Fruit fly (Drosophila melanogaster): Measurements from ENCODE around the gene CG5623.
A peak's percentile ranks its signal among the peaks of the same experiment; 100 is the strongest.

The CG5623 gene

dm6 chr3R:15803502-15804461 is 36.5 kb upstream of the CG5623 start, which contains the start of gene alpha-Man-IIb (continued):
- TF ChIP-seq Rfx (GFP tag; IDR thresholded peaks at IDR 0.05) (peak; percentile 54), Dip2 (GFP tag; IDR thresholded peaks at IDR 0.05) (no peak), Poxn (GFP tag; IDR thresholded peaks at IDR 0.05) (no peak), sc (optimal IDR thresholded peaks at IDR 0.05) (no peak), sc (GFP tag; optimal IDR thresholded peaks at IDR 0.05) (no peak), CG3281 (GFP tag; optimal IDR thresholded peaks at IDR 0.05) (peak; percentile 1), vfl (GFP tag; optimal IDR thresholded peaks at IDR 0.05) (no peak), dan (GFP tag; IDR thresholded peaks at IDR 0.05) (no peak), MTF-1 (GFP tag; optimal IDR thresholded peaks at IDR 0.05; ENCODE audit: borderline replicate concordance) (no peak), eyg (GFP tag; optimal IDR thresholded peaks at IDR 0.05) (no peak), B-H1 (GFP tag; IDR thresholded peaks at IDR 0.05) (no peak), Lim3 (GFP tag; IDR thresholded peaks at IDR 0.05) (no peak), CG8359 (GFP tag; optimal IDR thresholded peaks at IDR 0.05; ENCODE audit: borderline replicate concordance) (no peak), Elba2 (GFP tag; optimal IDR thresholded peaks at IDR 0.05) (no peak), CG13775 (GFP tag; optimal IDR thresholded peaks at IDR 0.05) (peak; percentile 8), odd (GFP tag; optimal IDR thresholded peaks at IDR 0.05) (no peak), CG31388 (GFP tag; optimal IDR thresholded peaks at IDR 0.05) (no peak), al (GFP tag; IDR thresholded peaks at IDR 0.05) (no peak), CG1233 (GFP tag; optimal IDR thresholded peaks at IDR 0.05) (peak; percentile 6), aop (GFP tag; IDR thresholded peaks at IDR 0.05) (no peak), dm (GFP tag; optimal IDR thresholded peaks at IDR 0.05) (no peak), CG5953 (GFP tag; IDR thresholded peaks at IDR 0.05) (no peak), Ssrp (tag; optimal IDR thresholded peaks at IDR 0.05) (no peak), her (GFP tag; optimal IDR thresholded peaks at IDR 0.05) (no peak), CG14441 (GFP tag; IDR thresholded peaks at IDR 0.05) (peak; percentile 41; the same call in 1 of the 2 replicates), nmo (GFP tag; optimal IDR thresholded peaks at IDR 0.05) (peak; percentile 45), tap (tag; optimal IDR thresholded peaks at IDR 0.05) (no peak), Hey (tag; optimal IDR thresholded peaks at IDR 0.05) (no peak), bbx (GFP tag; IDR thresholded peaks at IDR 0.05; ENCODE audit: partially characterized antibody) (peak; percentile 74), CG31224 (GFP tag; IDR thresholded peaks at IDR 0.05) (no peak), PHDP (tag; optimal IDR thresholded peaks at IDR 0.05) (no peak), pzg (GFP tag; optimal IDR thresholded peaks at IDR 0.05) (peak; percentile 75), so (GFP tag; IDR thresholded peaks at IDR 0.05) (no peak), Drgx (GFP tag; IDR thresholded peaks at IDR 0.05) (no peak), twi (tag; optimal IDR thresholded peaks at IDR 0.05) (peak; percentile 23), yki (optimal IDR thresholded peaks at IDR 0.05) (no peak), sug (tag; optimal IDR thresholded peaks at IDR 0.05) (peak; percentile 25), CG18011 (GFP tag; optimal IDR thresholded peaks at IDR 0.05) (no peak), bab2 (GFP tag; optimal IDR thresholded peaks at IDR 0.05) (no peak), CG10431 (GFP tag; optimal IDR thresholded peaks at IDR 0.05) (no peak), Spps (tag; optimal IDR thresholded peaks at IDR 0.05) (no peak), CG4424 (GFP tag; optimal IDR thresholded peaks at IDR 0.05) (no peak), CG13624 (GFP tag; optimal IDR thresholded peaks at IDR 0.05) (peak; percentile 0), chif (GFP tag; optimal IDR thresholded peaks at IDR 0.05) (no peak), ci (GFP tag; IDR thresholded peaks at IDR 0.05) (no peak; the same call in 1 of the 3 replicates), CG6813 (GFP tag; optimal IDR thresholded peaks at IDR 0.05) (no peak), H2.0 (GFP tag; IDR thresholded peaks at IDR 0.05) (no peak), CG12769 (tag; optimal IDR thresholded peaks at IDR 0.05) (no peak), CG30431 (GFP tag; optimal IDR thresholded peaks at IDR 0.05) (no peak), Oaz (GFP tag; IDR thresholded peaks at IDR 0.05) (no peak)

Data from whole organism, embryonic.